Worm (Caenorhabditis elegans): Measurements from ENCODE around the gene nhr-125.

ce11 chrV:4339479-4339878 is 14.2 kb upstream of the nhr-125 start:
- TF ChIP-seq nhr-25 (tag; optimal IDR thresholded peaks at IDR 0.05; ENCODE audit: borderline replicate concordance, insufficient read depth) (no peak), unc-62 (GFP tag; optimal IDR thresholded peaks at IDR 0.05 in 1 of 2) (no peak), unc-62 (tag; optimal IDR thresholded peaks at IDR 0.05) (no peak), lin-13 (GFP tag; optimal IDR thresholded peaks at IDR 0.05) (no peak), mdl-1 (tag; optimal IDR thresholded peaks at IDR 0.05) (no peak), lim-7 (GFP tag; IDR thresholded peaks at IDR 0.05) (no peak), pha-4 (GFP tag; IDR thresholded peaks at IDR 0.05) (no peak), pha-4 (tag; optimal IDR thresholded peaks at IDR 0.05) (no peak), nhr-11 (tag; optimal IDR thresholded peaks at IDR 0.05) (no peak), ztf-11 (tag; optimal IDR thresholded peaks at IDR 0.05) (no peak), spr-1 (tag; optimal IDR thresholded peaks at IDR 0.05) (no peak), F37D6.2 (tag; optimal IDR thresholded peaks at IDR 0.05) (no peak), nhr-237 (tag; optimal IDR thresholded peaks at IDR 0.05) (no peak), ceh-82 (tag; optimal IDR thresholded peaks at IDR 0.05) (no peak)

Data from whole organism, L4 larva.